Fruit fly (Drosophila melanogaster) whole organism, embryonic: ENCODE data around the gene EloB.

Experiments
- ATbp ChIP-seq: fragments of 200-800 bp; sonication (Bioruptor generic); optimal IDR thresholded peaks from 2 replicates; lab custom pipeline; 2017; ENCODE audit warnings: missing biosample characterization, mild to moderate bottlenecking, missing genetic modification characterization, missing genetic modification reagents
- CG10147 ChIP-seq: fragments of 200-800 bp; sonication (Bioruptor generic); optimal IDR thresholded peaks from 2 replicates; lab custom pipeline; 2019; ENCODE audit warnings: missing biosample characterization, mild to moderate bottlenecking, missing genetic modification characterization, moderate library complexity
- CG1024 ChIP-seq: fragments of 200-800 bp; sonication (Bioruptor generic); IDR thresholded peaks from 2 replicates; pipeline ENCODE4 v1.3.6; 2022; ENCODE audit warnings: missing biosample characterization, missing genetic modification characterization
- CG10431 ChIP-seq: fragments of 200-800 bp; sonication (Bioruptor generic); optimal IDR thresholded peaks from 3 replicates; lab custom pipeline; 2018; ENCODE audit warnings: missing biosample characterization, mild to moderate bottlenecking, missing genetic modification characterization
- CG12104 ChIP-seq: fragments of 200-800 bp; sonication (Bioruptor generic); optimal IDR thresholded peaks from 3 replicates; lab custom pipeline; 2016; ENCODE audit warnings: missing biosample characterization, missing genetic modification characterization
- CG12155 ChIP-seq: fragments of 200-800 bp; sonication (Bioruptor generic); optimal IDR thresholded peaks from 3 replicates; lab custom pipeline; 2016; ENCODE audit warnings: missing biosample characterization, missing genetic modification characterization
- CG13775 ChIP-seq: fragments of 200-800 bp; sonication (Bioruptor generic); optimal IDR thresholded peaks from 3 replicates; lab custom pipeline; 2017; ENCODE audit warnings: missing biosample characterization, mild to moderate bottlenecking, missing genetic modification characterization
- CG14667 ChIP-seq: fragments of 200-800 bp; sonication (Bioruptor generic); IDR thresholded peaks from 2 replicates; pipeline ENCODE4 v1.3.6; 2022; ENCODE audit warnings: missing biosample characterization, missing genetic modification characterization
- CG15073 ChIP-seq: fragments of 200-800 bp; sonication (Bioruptor generic); optimal IDR thresholded peaks from 2 replicates; lab custom pipeline; 2016; ENCODE audit warnings: missing biosample characterization, missing genetic modification characterization
- CG15696 ChIP-seq: fragments of 200-800 bp; sonication (Bioruptor generic); optimal IDR thresholded peaks from 2 replicates; lab custom pipeline; 2019; ENCODE audit warnings: missing biosample characterization, mild to moderate bottlenecking, missing genetic modification characterization, moderate library complexity
- CG1602 ChIP-seq: fragments of 200-800 bp; sonication (Bioruptor generic); optimal IDR thresholded peaks from 3 replicates; lab custom pipeline; 2016; ENCODE audit warnings: missing biosample characterization, missing genetic modification characterization
- CG2116 ChIP-seq: fragments of 200-800 bp; sonication (Bioruptor generic); optimal IDR thresholded peaks from 3 replicates; lab custom pipeline; 2018; ENCODE audit warnings: missing biosample characterization, mild to moderate bottlenecking, missing genetic modification characterization
- CG3065 ChIP-seq: fragments of 200-800 bp; sonication (Bioruptor generic); optimal IDR thresholded peaks from 2 replicates; lab custom pipeline; 2016; ENCODE audit warnings: missing biosample characterization, missing genetic modification characterization
- CG43689 ChIP-seq: fragments of 200-800 bp; sonication (Bioruptor generic); IDR thresholded peaks from 2 replicates; pipeline ENCODE4 v1.3.6; 2022; ENCODE audit warnings: missing biosample characterization, missing genetic modification characterization
- CG6654 ChIP-seq: fragments of 200-800 bp; sonication (Bioruptor generic); optimal IDR thresholded peaks from 2 replicates; lab custom pipeline; 2017; ENCODE audit warnings: missing biosample characterization, mild to moderate bottlenecking, missing genetic modification characterization
- CG7271 ChIP-seq: fragments of 200-800 bp; sonication (Bioruptor generic); optimal IDR thresholded peaks from 2 replicates; lab custom pipeline; 2018; ENCODE audit warnings: missing biosample characterization, mild to moderate bottlenecking, missing genetic modification characterization, moderate library complexity
- CG7556 ChIP-seq: fragments of 200-800 bp; sonication (Bioruptor generic); optimal IDR thresholded peaks from 2 replicates; lab custom pipeline; 2017; ENCODE audit warnings: missing biosample characterization, mild to moderate bottlenecking, missing genetic modification characterization
- CG7839 ChIP-seq: fragments of 200-800 bp; sonication (Bioruptor generic); optimal IDR thresholded peaks from 3 replicates; lab custom pipeline; 2018; ENCODE audit warnings: missing biosample characterization, mild to moderate bottlenecking, missing genetic modification characterization, moderate library complexity
- CG8281 ChIP-seq: fragments of 200-800 bp; sonication (Bioruptor generic); optimal IDR thresholded peaks from 2 replicates; lab custom pipeline; 2018; ENCODE audit warnings: missing biosample characterization, mild to moderate bottlenecking, missing genetic modification characterization, moderate library complexity
- CTCF ChIP-seq: fragments of 200-800 bp; sonication (Bioruptor generic); optimal IDR thresholded peaks from 2 replicates; lab custom pipeline; 2017; ENCODE audit warnings: missing biosample characterization, mild to moderate bottlenecking, missing genetic modification characterization, moderate library complexity
- D ChIP-seq, 2 experiments: fragments of 200-800 bp in 1 of 2; fragments of >200 bp in 1 of 2; sonication (Bioruptor generic) in 1 of 2; optimal IDR thresholded peaks; 2 replicates in 1 of 2; 3 replicates in 1 of 2; lab custom pipeline; 2017; ENCODE audit warnings: mild to moderate bottlenecking in 1 of 2, missing biosample characterization in 1 of 2, missing genetic modification characterization in 1 of 2, missing genetic modification reagents in 1 of 2
- Dad ChIP-seq: fragments of 200-800 bp; sonication (Bioruptor generic); optimal IDR thresholded peaks from 3 replicates; lab custom pipeline; 2016; ENCODE audit warnings: missing biosample characterization, missing genetic modification characterization
- Dbx ChIP-seq: fragments of 200-800 bp; sonication (Bioruptor generic); IDR thresholded peaks from 3 replicates; pipeline ENCODE4 v1.3.6; 2022; ENCODE audit warnings: missing biosample characterization, missing genetic modification characterization
- Dip3 ChIP-seq: fragments of 200-800 bp; sonication (Bioruptor generic); optimal IDR thresholded peaks from 3 replicates; lab custom pipeline; 2016; ENCODE audit warnings: missing biosample characterization, missing genetic modification characterization
- Lhr ChIP-seq: fragments of 200-800 bp; sonication (Bioruptor generic); optimal IDR thresholded peaks from 3 replicates; lab custom pipeline; 2017; ENCODE audit warnings: mild to moderate bottlenecking, missing biosample characterization, missing genetic modification reagents, missing genetic modification characterization
- MTF-1 ChIP-seq: fragments of 200-800 bp; sonication (Bioruptor generic); optimal IDR thresholded peaks from 2 replicates; lab custom pipeline; 2018; ENCODE audit warnings: missing biosample characterization, mild to moderate bottlenecking, missing genetic modification characterization, borderline replicate concordance
- NFAT ChIP-seq: fragments of 200-800 bp; sonication (Bioruptor generic); IDR thresholded peaks from 2 replicates; pipeline ENCODE4 v1.3.6; 2022; ENCODE audit warnings: missing biosample characterization, missing genetic modification characterization
- Scr ChIP-seq: fragments of 200-800 bp; sonication (Bioruptor generic); IDR thresholded peaks from 2 replicates; pipeline ENCODE4 v1.3.6; 2022; ENCODE audit warnings: missing biosample characterization, missing genetic modification characterization; ENCODE audit not compliant: partially characterized antibody
- Sry-δ ChIP-seq: fragments of 200-800 bp; sonication (Bioruptor generic); optimal IDR thresholded peaks from 2 replicates; lab custom pipeline; 2016; ENCODE audit warnings: missing biosample characterization, missing genetic modification characterization
- abd-A ChIP-seq: fragments of 200-800 bp; sonication (Bioruptor generic); optimal IDR thresholded peaks from 3 replicates; lab custom pipeline; 2019; ENCODE audit warnings: missing biosample characterization, mild to moderate bottlenecking, missing genetic modification characterization, moderate library complexity
- bbx ChIP-seq: fragments of 200-800 bp; sonication (Bioruptor generic); IDR thresholded peaks from 2 replicates; pipeline ENCODE4 v1.3.6; 2022; ENCODE audit warnings: missing biosample characterization, missing genetic modification characterization; ENCODE audit not compliant: partially characterized antibody
- chm ChIP-seq: fragments of 200-800 bp; sonication (Bioruptor generic); IDR thresholded peaks from 2 replicates; pipeline ENCODE4 v1.3.6; 2022; ENCODE audit warnings: missing biosample characterization, missing genetic modification characterization
- crc ChIP-seq: fragments of 200-800 bp; sonication (Bioruptor generic); optimal IDR thresholded peaks from 2 replicates; lab custom pipeline; 2016; ENCODE audit warnings: missing biosample characterization, missing genetic modification characterization
- dati ChIP-seq: fragments of 200-800 bp; sonication (Bioruptor generic); IDR thresholded peaks from 2 replicates; pipeline ENCODE4 v1.3.6; 2022; ENCODE audit warnings: missing biosample characterization, missing genetic modification characterization
- emc ChIP-seq: fragments of 200-800 bp; sonication (Bioruptor generic); optimal IDR thresholded peaks from 2 replicates; lab custom pipeline; 2016; ENCODE audit warnings: missing biosample characterization, missing genetic modification characterization
- eve ChIP-seq, 2 experiments: fragments of >200 bp; optimal IDR thresholded peaks; 2 replicates each; lab custom pipeline; 2017; ENCODE audit warnings: missing biosample characterization in 2 of 2, missing genetic modification characterization in 2 of 2
- eyg ChIP-seq: fragments of 200-800 bp; sonication (Bioruptor generic); optimal IDR thresholded peaks from 3 replicates; lab custom pipeline; 2016; ENCODE audit warnings: missing biosample characterization, missing genetic modification characterization
- gfzf ChIP-seq: fragments of 200-800 bp; sonication (Bioruptor generic); optimal IDR thresholded peaks from 2 replicates; lab custom pipeline; 2016; ENCODE audit warnings: missing biosample characterization, mild to moderate bottlenecking, missing genetic modification characterization, moderate library complexity
- gro ChIP-seq: fragments of 200-800 bp; sonication (Bioruptor generic); optimal IDR thresholded peaks from 2 replicates; lab custom pipeline; 2016; ENCODE audit warnings: missing biosample characterization, missing genetic modification characterization
- her ChIP-seq: fragments of 200-800 bp; sonication (Bioruptor generic); optimal IDR thresholded peaks from 2 replicates; lab custom pipeline; 2016; ENCODE audit warnings: missing biosample characterization, missing genetic modification characterization
- jing ChIP-seq: fragments of 200-800 bp; sonication (Bioruptor generic); optimal IDR thresholded peaks from 2 replicates; lab custom pipeline; 2018; ENCODE audit warnings: missing biosample characterization, mild to moderate bottlenecking, missing genetic modification characterization
- kay ChIP-seq: fragments of 200-800 bp; sonication (Bioruptor generic); optimal IDR thresholded peaks from 2 replicates; lab custom pipeline; 2016; ENCODE audit warnings: missing biosample characterization, missing genetic modification characterization
- ken ChIP-seq: fragments of 200-800 bp; sonication (Bioruptor generic); IDR thresholded peaks from 3 replicates; pipeline ENCODE4 v1.3.6; 2022; ENCODE audit warnings: missing biosample characterization, missing genetic modification characterization
- prd ChIP-seq, 3 experiments: fragments of >200 bp in 2 of 3; fragments of 200-800 bp in 1 of 3; sonication (Bioruptor generic) in 1 of 3; optimal IDR thresholded peaks in 2 of 3; IDR thresholded peaks in 1 of 3; 2 replicates in 2 of 3; 3 replicates in 1 of 3; pipeline versions ENCODE4 v1.3.6 to Lab custom; 2017 to 2022; ENCODE audit warnings: missing biosample characterization in 1 of 3, missing genetic modification characterization in 1 of 3
- run ChIP-seq: fragments of 200-800 bp; sonication (Bioruptor generic); optimal IDR thresholded peaks from 3 replicates; lab custom pipeline; 2018; ENCODE audit warnings: missing biosample characterization, mild to moderate bottlenecking, missing genetic modification characterization
- sens ChIP-seq: fragments of 200-800 bp; sonication (Bioruptor generic); peaks from one replicate; lab custom pipeline; 2016; ENCODE audit warnings: missing biosample characterization, missing genetic modification characterization
- shn ChIP-seq: fragments of 200-800 bp; sonication (Bioruptor generic); optimal IDR thresholded peaks from 3 replicates; lab custom pipeline; 2016; ENCODE audit warnings: missing biosample characterization, missing genetic modification characterization
- sima ChIP-seq: fragments of 200-800 bp; sonication (Bioruptor generic); optimal IDR thresholded peaks from 2 replicates; lab custom pipeline; 2016; ENCODE audit warnings: missing biosample characterization, missing genetic modification characterization
- sqz ChIP-seq: fragments of 200-800 bp; sonication (Bioruptor generic); optimal IDR thresholded peaks from 3 replicates; lab custom pipeline; 2018; ENCODE audit warnings: missing biosample characterization, mild to moderate bottlenecking, missing genetic modification characterization
- tio ChIP-seq: fragments of 200-800 bp; sonication (Bioruptor generic); optimal IDR thresholded peaks from 2 replicates; lab custom pipeline; 2017; ENCODE audit warnings: missing biosample characterization, missing genetic modification characterization, inconsistent platforms
- ttk ChIP-seq: fragments of 200-800 bp; sonication (Bioruptor generic); IDR thresholded peaks from 2 replicates; pipeline ENCODE4 v2.1.2; 2022; ENCODE audit warnings: missing biosample characterization, missing genetic modification characterization

EloB gene

dm6 chr3R:20579816-20580215, at the start of gene EloB, which contains the start of gene Srp14 (continued):
- TF ChIP-seq CG7271 (tag; lab: Kevin White, UChicago) = no peak
- TF ChIP-seq CG10431 (GFP tag; lab: Kevin White, UChicago) = no peak
- TF ChIP-seq sens (GFP tag; lab: Kevin White, UChicago) = peak; percentile 96
- TF ChIP-seq Dbx = peak; percentile 91
- TF ChIP-seq gro (GFP tag; lab: Kevin White, UChicago) = peak; percentile 87
- peak; percentile 1 for TF ChIP-seq sima (GFP tag; lab: Kevin White, UChicago)
- no peak for TF ChIP-seq crc (GFP tag; lab: Kevin White, UChicago)
- TF ChIP-seq CG12104 (GFP tag; lab: Kevin White, UChicago) = peak; percentile 56
- peak; percentile 70 for TF ChIP-seq shn
- TF ChIP-seq D (optimal IDR thresholded peaks at IDR 0.05; lab: Kevin White, UChicago) = no peak
- peak; percentile 24 for TF ChIP-seq D (GFP tag; optimal IDR thresholded peaks at IDR 0.05; lab: Kevin White, UChicago)
- TF ChIP-seq CG3065 (GFP tag; lab: Kevin White, UChicago) = peak; percentile 74
- TF ChIP-seq kay = peak; percentile 63
- TF ChIP-seq run = peak; percentile 52
- TF ChIP-seq CG1602 (GFP tag; lab: Kevin White, UChicago) = peak; percentile 79
- peak; percentile 85 for TF ChIP-seq CG2116
- peak; percentile 55; the same call in 1 of the 2 replicates for TF ChIP-seq ttk (GFP tag; lab: Robert Waterston, UW)
- no peak for TF ChIP-seq prd (optimal IDR thresholded peaks at IDR 0.05; lab: Kevin White, UChicago)
- TF ChIP-seq prd (GFP tag; IDR thresholded peaks at IDR 0.05; lab: Robert Waterston, UW) = peak; percentile 88
- peak; percentile 31 for TF ChIP-seq MTF-1
- no peak for TF ChIP-seq CG8281 (tag; lab: Kevin White, UChicago)
- TF ChIP-seq CG14667 (GFP tag; lab: Robert Waterston, UW) = peak; percentile 56
- TF ChIP-seq her (GFP tag; lab: Kevin White, UChicago) = peak; percentile 65
- TF ChIP-seq abd-A (tag; lab: Kevin White, UChicago) = no peak
- no peak for TF ChIP-seq CG15073 (GFP tag; lab: Kevin White, UChicago)
- peak; percentile 53; the same call in 1 of the 2 replicates for TF ChIP-seq CG43689 (GFP tag; lab: Robert Waterston, UW)
- TF ChIP-seq CTCF (GFP tag; lab: Kevin White, UChicago) = peak; percentile 19
- TF ChIP-seq NFAT (GFP tag; lab: Robert Waterston, UW) = peak; percentile 86
- no peak for TF ChIP-seq CG6654
- no peak for TF ChIP-seq jing (GFP tag; lab: Kevin White, UChicago)
- TF ChIP-seq Scr = peak; percentile 98
- TF ChIP-seq chm (GFP tag; lab: Robert Waterston, UW) = peak; percentile 82
- TF ChIP-seq CG12155 = peak; percentile 77
- TF ChIP-seq CG7556 (GFP tag; lab: Kevin White, UChicago) = peak; percentile 68
- no peak for TF ChIP-seq eve (GFP tag; optimal IDR thresholded peaks at IDR 0.05; lab: Kevin White, UChicago)
- TF ChIP-seq CG1024 (GFP tag; lab: Robert Waterston, UW) = peak; percentile 75
- peak; percentile 24 for TF ChIP-seq ATbp (GFP tag; lab: Kevin White, UChicago)
- peak; percentile 77 for TF ChIP-seq CG7839 (tag; lab: Kevin White, UChicago)
- TF ChIP-seq Lhr (GFP tag; lab: Kevin White, UChicago) = peak; percentile 77
- peak; percentile 78 for TF ChIP-seq gfzf (GFP tag; lab: Kevin White, UChicago)
- TF ChIP-seq tio = no peak
- peak; percentile 59; the same call in 1 of the 3 replicates for TF ChIP-seq ken (GFP tag; lab: Robert Waterston, UW)
- peak; percentile 87 for TF ChIP-seq CG15696
- TF ChIP-seq Sry-δ (GFP tag; lab: Kevin White, UChicago) = peak; percentile 99
- peak; percentile 33 for TF ChIP-seq eyg
- TF ChIP-seq Dip3 (GFP tag; lab: Kevin White, UChicago) = peak; percentile 78
- TF ChIP-seq emc = peak; percentile 48
- TF ChIP-seq CG13775 (GFP tag; lab: Kevin White, UChicago) = peak; percentile 87
- no peak for TF ChIP-seq sqz
- peak; percentile 84 for TF ChIP-seq CG10147 (GFP tag; lab: Kevin White, UChicago)
- peak; percentile 81 for TF ChIP-seq Dad
- TF ChIP-seq bbx = peak; percentile 96
- no peak for TF ChIP-seq dati (GFP tag; lab: Robert Waterston, UW)
